Fruit fly (Drosophila melanogaster) whole organism, pupa: ENCODE results near the gene Sur-8.

Source experiments
- CG10348 ChIP-seq: fragments of 200-800 bp; sonication (Bioruptor generic); IDR thresholded peaks from 2 replicates; pipeline ENCODE4 v1.3.6; 2022; ENCODE audit warnings: missing biosample characterization, missing genetic modification characterization
- CG12605 ChIP-seq: fragments of 200-800 bp; sonication (Bioruptor generic); IDR thresholded peaks from 2 replicates; pipeline ENCODE4 v1.3.6; 2022; ENCODE audit warnings: missing biosample characterization, missing genetic modification characterization
- CG13204 ChIP-seq: fragments of 200-800 bp; sonication (Bioruptor generic); optimal IDR thresholded peaks from 2 replicates; lab custom pipeline; 2018; ENCODE audit warnings: missing biosample characterization, mild to moderate bottlenecking, missing genetic modification characterization, moderate library complexity
- CG14655 ChIP-seq: fragments of 200-800 bp; sonication (Bioruptor generic); optimal IDR thresholded peaks from 3 replicates; lab custom pipeline; 2017; ENCODE audit warnings: mild to moderate bottlenecking, missing biosample characterization, missing genetic modification reagents, missing genetic modification characterization
- CG15710 ChIP-seq: fragments of 200-800 bp; sonication (Bioruptor generic); optimal IDR thresholded peaks from 2 replicates; lab custom pipeline; 2018; ENCODE audit warnings: missing biosample characterization, mild to moderate bottlenecking, missing genetic modification characterization, moderate library complexity
- CG17806 ChIP-seq: fragments of 200-800 bp; sonication (Bioruptor generic); optimal IDR thresholded peaks from 2 replicates; lab custom pipeline; 2018; ENCODE audit warnings: missing biosample characterization, mild to moderate bottlenecking, missing genetic modification characterization, moderate library complexity
- CG32121 ChIP-seq: fragments of 200-800 bp; sonication (Bioruptor generic); IDR thresholded peaks from 2 replicates; pipeline ENCODE4 v1.3.6; 2022; ENCODE audit warnings: missing biosample characterization, missing genetic modification characterization
- CG34367 ChIP-seq: fragments of 200-800 bp; sonication (Bioruptor generic); optimal IDR thresholded peaks from 2 replicates; lab custom pipeline; 2018; ENCODE audit warnings: missing biosample characterization, mild to moderate bottlenecking, missing genetic modification characterization
- CG4496 ChIP-seq: fragments of 200-800 bp; sonication (Bioruptor generic); IDR thresholded peaks from 3 replicates; pipeline ENCODE4 v1.3.6; 2022; ENCODE audit warnings: missing biosample characterization, missing genetic modification characterization
- CG8159 ChIP-seq: fragments of 200-800 bp; sonication (Bioruptor generic); optimal IDR thresholded peaks from 3 replicates; lab custom pipeline; 2018; ENCODE audit warnings: missing biosample characterization, mild to moderate bottlenecking, missing genetic modification characterization, moderate library complexity
- CG8301 ChIP-seq: fragments of 200-800 bp; sonication (Bioruptor generic); optimal IDR thresholded peaks from 2 replicates; lab custom pipeline; 2018; ENCODE audit warnings: missing biosample characterization, mild to moderate bottlenecking, missing genetic modification characterization
- CG9948 ChIP-seq: fragments of 200-800 bp; sonication (Bioruptor generic); optimal IDR thresholded peaks from 2 replicates; lab custom pipeline; 2018; ENCODE audit warnings: missing biosample characterization, mild to moderate bottlenecking, missing genetic modification characterization, moderate library complexity
- D1 ChIP-seq: fragments of 200-800 bp; sonication (Bioruptor generic); optimal IDR thresholded peaks from 2 replicates; lab custom pipeline; 2018; ENCODE audit warnings: missing biosample characterization, mild to moderate bottlenecking, missing genetic modification characterization, moderate library complexity
- EcR ChIP-seq: fragments of 200-800 bp; sonication (Bioruptor generic); optimal IDR thresholded peaks from 3 replicates; lab custom pipeline; 2019; ENCODE audit warnings: missing biosample characterization, missing genetic modification characterization, mild to moderate bottlenecking, moderate library complexity, missing genetic modification reagents
- Ets98B ChIP-seq: fragments of 200-800 bp; sonication (Bioruptor generic); IDR thresholded peaks from 2 replicates; pipeline ENCODE4 v1.3.6; 2022; ENCODE audit warnings: missing biosample characterization, missing genetic modification characterization
- Pif1A ChIP-seq: fragments of 200-800 bp; sonication (Bioruptor generic); optimal IDR thresholded peaks from 3 replicates; lab custom pipeline; 2016; ENCODE audit warnings: missing biosample characterization, missing genetic modification characterization
- Pif1B ChIP-seq: fragments of 200-800 bp; sonication (Bioruptor generic); optimal IDR thresholded peaks from 3 replicates; lab custom pipeline; 2016; ENCODE audit warnings: missing biosample characterization, missing genetic modification characterization
- Snoo ChIP-seq: fragments of 200-800 bp; sonication (Bioruptor generic); optimal IDR thresholded peaks from 3 replicates; lab custom pipeline; 2017; ENCODE audit warnings: missing biosample characterization, mild to moderate bottlenecking, missing genetic modification characterization, inconsistent platforms
- fd96Ca ChIP-seq: fragments of 200-800 bp; sonication (Bioruptor generic); IDR thresholded peaks from 3 replicates; pipeline ENCODE4 v1.3.6; 2022; ENCODE audit warnings: missing biosample characterization, missing genetic modification characterization
- gl ChIP-seq: fragments of 200-800 bp; sonication (Bioruptor generic); optimal IDR thresholded peaks from 2 replicates; lab custom pipeline; 2018; ENCODE audit warnings: missing biosample characterization, mild to moderate bottlenecking, missing genetic modification characterization
- rn ChIP-seq: fragments of 200-800 bp; sonication (Bioruptor generic); IDR thresholded peaks from 2 replicates; pipeline ENCODE4 v1.3.6; 2022; ENCODE audit warnings: missing biosample characterization, missing genetic modification characterization

Gene Sur-8

dm6 chr3R:17402434-17402833, at the start of gene Sur-8:
Gene Sur-8 (minus strand): TSS chr3R:17402515.
- TF ChIP-seq Snoo (tag; lab: Kevin White, UChicago) (no peak), Pif1B (no peak), CG10348 (GFP tag; lab: Robert Waterston, UW) (no peak), CG34367 (tag; lab: Kevin White, UChicago) (no peak), gl (tag; lab: Kevin White, UChicago) (no peak), CG13204 (no peak), EcR (GFP tag; lab: Kevin White, UChicago) (no peak), D1 (tag; lab: Kevin White, UChicago) (no peak), CG17806 (no peak), CG15710 (tag; lab: Kevin White, UChicago) (no peak), rn (GFP tag; lab: Robert Waterston, UW) (peak; percentile 40; the same call in 1 of the 2 replicates), CG32121 (GFP tag; lab: Robert Waterston, UW) (no peak; the same call in 1 of the 2 replicates), CG8301 (no peak), CG12605 (GFP tag; lab: Robert Waterston, UW) (no peak), fd96Ca (GFP tag; lab: Robert Waterston, UW) (peak; percentile 42; the same call in 2 of the 3 replicates), CG4496 (GFP tag; lab: Robert Waterston, UW) (peak; percentile 79), CG14655 (GFP tag; lab: Kevin White, UChicago) (peak; percentile 25), Pif1A (peak; percentile 7), CG9948 (tag; lab: Kevin White, UChicago) (no peak), CG8159 (tag; lab: Kevin White, UChicago) (no peak), Ets98B (peak; percentile 41)

- TF ChIP-seq D1 (tag; lab: Kevin White, UChicago): peak; percentile 86
- TF ChIP-seq fd96Ca (GFP tag; lab: Robert Waterston, UW): no peak
- TF ChIP-seq gl (tag; lab: Kevin White, UChicago): no peak
- TF ChIP-seq CG34367 (tag; lab: Kevin White, UChicago): no peak
- TF ChIP-seq CG14655 (GFP tag; lab: Kevin White, UChicago): no peak
- TF ChIP-seq, all 21 proteins: peak for 1
Observed at dm6 chr3R:17449402-17449801, 47.1 kb upstream of the Sur-8 start.

dm6 chr3R:17448758-17449157, 46.4 kb upstream of the Sur-8 start, which contains the start of gene Eh:
Gene Eh (minus strand): TSS chr3R:17448858.
- TF ChIP-seq CG13204: no peak
- no peak for TF ChIP-seq CG8301
- no peak for TF ChIP-seq CG10348 (GFP tag; lab: Robert Waterston, UW)
- no peak for TF ChIP-seq CG34367 (tag; lab: Kevin White, UChicago)
- TF ChIP-seq CG17806: no peak
- no peak for TF ChIP-seq CG12605 (GFP tag; lab: Robert Waterston, UW)
- no peak for TF ChIP-seq Pif1B

- TF ChIP-seq CG10348 (GFP tag; lab: Robert Waterston, UW): no peak
- TF ChIP-seq, all 21 proteins: peak for 0
Observed at dm6 chr3R:17447615-17448014, 45.3 kb upstream of the Sur-8 start.

- no peak for TF ChIP-seq CG17806
- TF ChIP-seq CG9948 (tag; lab: Kevin White, UChicago): no peak
- no peak for TF ChIP-seq CG34367 (tag; lab: Kevin White, UChicago)
- no peak for TF ChIP-seq CG15710 (tag; lab: Kevin White, UChicago)
- no peak for TF ChIP-seq gl (tag; lab: Kevin White, UChicago)
- TF ChIP-seq Snoo (tag; lab: Kevin White, UChicago): no peak
- no peak for TF ChIP-seq CG4496 (GFP tag; lab: Robert Waterston, UW)
- no peak for TF ChIP-seq CG8159 (tag; lab: Kevin White, UChicago)
- no peak for TF ChIP-seq CG12605 (GFP tag; lab: Robert Waterston, UW)
- TF ChIP-seq Pif1A: no peak
- no peak for TF ChIP-seq CG10348 (GFP tag; lab: Robert Waterston, UW)
- no peak for TF ChIP-seq Ets98B
- TF ChIP-seq, all 21 proteins: peak for 0
Observed at dm6 chr3R:17440628-17441027, 38.3 kb upstream of the Sur-8 start, which contains the start of gene CG14331. Gene CG14331 (minus strand): TSS chr3R:17440728.

dm6 chr3R:17434330-17434729, 32.0 kb upstream of the Sur-8 start, which contains the start of gene CG44090:
Gene CG44090 (minus strand): TSS chr3R:17434430.
- TF ChIP-seq CG17806 (no peak), fd96Ca (GFP tag; lab: Robert Waterston, UW) (no peak), CG34367 (tag; lab: Kevin White, UChicago) (no peak), CG32121 (GFP tag; lab: Robert Waterston, UW) (no peak), D1 (tag; lab: Kevin White, UChicago) (no peak)
- TF ChIP-seq, all 21 proteins: peak for 0

dm6 chr3R:17433117-17433516, 30.8 kb upstream of the Sur-8 start:
- TF ChIP-seq CG34367 (tag; lab: Kevin White, UChicago): no peak
- no peak for TF ChIP-seq Pif1B
- no peak for TF ChIP-seq CG13204
- no peak for TF ChIP-seq CG9948 (tag; lab: Kevin White, UChicago)
- no peak for TF ChIP-seq gl (tag; lab: Kevin White, UChicago)
- no peak for TF ChIP-seq CG32121 (GFP tag; lab: Robert Waterston, UW)
- TF ChIP-seq Pif1A: no peak
- TF ChIP-seq CG4496 (GFP tag; lab: Robert Waterston, UW): no peak
